Fruit fly (Drosophila melanogaster): ENCODE measurements around the gene Spn75F.

Gene Spn75F

dm6 chr3L:19096032-19096431 lies 33.4 kb downstream of the Spn75F start, which contains the start of gene CNPYb:
TSS of gene CNPYb (minus strand) at chr3L:19096217.
- TF ChIP-seq bab1 (GFP tag; optimal IDR thresholded peaks at IDR 0.05) (peak; percentile 15), CG12768 (GFP tag; optimal IDR thresholded peaks at IDR 0.05) (peak; percentile 3), CG7101 (tag; optimal IDR thresholded peaks at IDR 0.05) (peak; percentile 52), CG1620 (GFP tag; optimal IDR thresholded peaks at IDR 0.05) (no peak), CG11617 (GFP tag; optimal IDR thresholded peaks at IDR 0.05) (peak; percentile 9), toe (GFP tag; optimal IDR thresholded peaks at IDR 0.05) (no peak), CG33017 (tag; optimal IDR thresholded peaks at IDR 0.05) (peak; percentile 13), CG7045 (GFP tag; optimal IDR thresholded peaks at IDR 0.05) (no peak), ovo (GFP tag; optimal IDR thresholded peaks at IDR 0.05) (no peak), pad (GFP tag; optimal IDR thresholded peaks at IDR 0.05) (peak; percentile 17), Crg-1 (GFP tag; optimal IDR thresholded peaks at IDR 0.05) (peak; percentile 51), Clk (GFP tag; optimal IDR thresholded peaks at IDR 0.05) (no peak), cnc (optimal IDR thresholded peaks at IDR 0.05) (no peak), CG14711 (tag; optimal IDR thresholded peaks at IDR 0.05) (no peak), tj (GFP tag; optimal IDR thresholded peaks at IDR 0.05) (peak; percentile 22)

dm6 chr3L:19092125-19093058 lies 37.1 kb downstream of the Spn75F start, which contains the start of gene MESR6:
TSS of gene MESR6 (plus strand) at chr3L:19092670.
- peak; percentile 44 for TF ChIP-seq bab1 (GFP tag; optimal IDR thresholded peaks at IDR 0.05)
- TF ChIP-seq CG14711 (tag; optimal IDR thresholded peaks at IDR 0.05) = peak; percentile 77
- TF ChIP-seq pad (GFP tag; optimal IDR thresholded peaks at IDR 0.05) = no peak
- TF ChIP-seq tj (GFP tag; optimal IDR thresholded peaks at IDR 0.05) = peak; percentile 39

- TF ChIP-seq CG14711 (tag; optimal IDR thresholded peaks at IDR 0.05) (no peak), Crg-1 (GFP tag; optimal IDR thresholded peaks at IDR 0.05) (no peak), bab1 (GFP tag; optimal IDR thresholded peaks at IDR 0.05) (no peak), cnc (optimal IDR thresholded peaks at IDR 0.05) (no peak), CG11617 (GFP tag; optimal IDR thresholded peaks at IDR 0.05) (no peak), CG33017 (tag; optimal IDR thresholded peaks at IDR 0.05) (no peak), Clk (GFP tag; optimal IDR thresholded peaks at IDR 0.05) (no peak), CG12768 (GFP tag; optimal IDR thresholded peaks at IDR 0.05) (peak; percentile 43), cic (GFP tag; optimal IDR thresholded peaks at IDR 0.05) (peak; percentile 100), CG5204 (GFP tag; optimal IDR thresholded peaks at IDR 0.05) (no peak), kay (GFP tag; ENCODE audit: borderline replicate concordance) (no peak), toe (GFP tag; optimal IDR thresholded peaks at IDR 0.05) (no peak), Mnt (GFP tag; optimal IDR thresholded peaks at IDR 0.05) (peak; percentile 54), ovo (GFP tag; optimal IDR thresholded peaks at IDR 0.05) (no peak), CG7045 (GFP tag; optimal IDR thresholded peaks at IDR 0.05) (no peak), tj (GFP tag; optimal IDR thresholded peaks at IDR 0.05) (no peak)
Observed at dm6 chr3L:19091423-19092124, 37.9 kb downstream of the Spn75F start.

- TF ChIP-seq CG5204 (GFP tag; optimal IDR thresholded peaks at IDR 0.05) (no peak), Clk (GFP tag; optimal IDR thresholded peaks at IDR 0.05) (no peak), CG12768 (GFP tag; optimal IDR thresholded peaks at IDR 0.05) (no peak), kay (GFP tag; ENCODE audit: borderline replicate concordance) (no peak), ovo (GFP tag; optimal IDR thresholded peaks at IDR 0.05) (no peak), bab1 (GFP tag; optimal IDR thresholded peaks at IDR 0.05) (no peak), CG14711 (tag; optimal IDR thresholded peaks at IDR 0.05) (no peak), cic (GFP tag; optimal IDR thresholded peaks at IDR 0.05) (no peak), Hr96 (GFP tag; optimal IDR thresholded peaks at IDR 0.05) (no peak), CG7045 (GFP tag; optimal IDR thresholded peaks at IDR 0.05) (no peak), CG7101 (tag; optimal IDR thresholded peaks at IDR 0.05) (no peak)
Observed at dm6 chr3L:19089120-19089519, 40.3 kb downstream of the Spn75F start.

- TF ChIP-seq cnc (optimal IDR thresholded peaks at IDR 0.05) (no peak), CG7045 (GFP tag; optimal IDR thresholded peaks at IDR 0.05) (peak; percentile 28), CG33017 (tag; optimal IDR thresholded peaks at IDR 0.05) (peak; percentile 21)
Observed at dm6 chr3L:19087369-19088275, 41.8 kb downstream of the Spn75F start.
